Worm (Caenorhabditis elegans) whole organism, L4 larva: ENCODE data around the gene bnc-1.

ENCODE experiments used
- skn-1 ChIP-seq: fragments of 150-350 bp; optimal IDR thresholded peaks from 2 replicates; lab custom pipeline; 2014; ENCODE audit warnings: missing biosample characterization, missing genetic modification characterization
- ztf-11 ChIP-seq: fragments of 150-350 bp; optimal IDR thresholded peaks from 2 replicates; lab custom pipeline; 2014; ENCODE audit warnings: missing biosample characterization, missing genetic modification characterization

- TF ChIP-seq ztf-11 (tag; lab: Kevin White, UChicago) (no peak), skn-1 (tag; lab: Kevin White, UChicago) (no peak)
These were observed 24.6 kb downstream of the bnc-1 start, which contains the start of gene lrx-1 for ce11 chrV:12252272-12252671.
